Fruit fly (Drosophila melanogaster) whole organism, pupa: ENCODE measurements around the gene Adi1.

Experiments used
- CG10348 ChIP-seq: fragments of 200-800 bp; sonication (Bioruptor generic); IDR thresholded peaks from 2 replicates; pipeline ENCODE4 v1.3.6; 2022; ENCODE audit warnings: missing biosample characterization, missing genetic modification characterization
- CG12605 ChIP-seq: fragments of 200-800 bp; sonication (Bioruptor generic); IDR thresholded peaks from 2 replicates; pipeline ENCODE4 v1.3.6; 2022; ENCODE audit warnings: missing biosample characterization, missing genetic modification characterization
- CG13204 ChIP-seq: fragments of 200-800 bp; sonication (Bioruptor generic); optimal IDR thresholded peaks from 2 replicates; lab custom pipeline; 2018; ENCODE audit warnings: missing biosample characterization, mild to moderate bottlenecking, missing genetic modification characterization, moderate library complexity
- CG14655 ChIP-seq: fragments of 200-800 bp; sonication (Bioruptor generic); optimal IDR thresholded peaks from 3 replicates; lab custom pipeline; 2017; ENCODE audit warnings: mild to moderate bottlenecking, missing biosample characterization, missing genetic modification reagents, missing genetic modification characterization
- CG15710 ChIP-seq: fragments of 200-800 bp; sonication (Bioruptor generic); optimal IDR thresholded peaks from 2 replicates; lab custom pipeline; 2018; ENCODE audit warnings: missing biosample characterization, mild to moderate bottlenecking, missing genetic modification characterization, moderate library complexity
- CG17806 ChIP-seq: fragments of 200-800 bp; sonication (Bioruptor generic); optimal IDR thresholded peaks from 2 replicates; lab custom pipeline; 2018; ENCODE audit warnings: missing biosample characterization, mild to moderate bottlenecking, missing genetic modification characterization, moderate library complexity
- CG32121 ChIP-seq: fragments of 200-800 bp; sonication (Bioruptor generic); IDR thresholded peaks from 2 replicates; pipeline ENCODE4 v1.3.6; 2022; ENCODE audit warnings: missing biosample characterization, missing genetic modification characterization
- CG34367 ChIP-seq: fragments of 200-800 bp; sonication (Bioruptor generic); optimal IDR thresholded peaks from 2 replicates; lab custom pipeline; 2018; ENCODE audit warnings: missing biosample characterization, mild to moderate bottlenecking, missing genetic modification characterization
- CG4496 ChIP-seq: fragments of 200-800 bp; sonication (Bioruptor generic); IDR thresholded peaks from 3 replicates; pipeline ENCODE4 v1.3.6; 2022; ENCODE audit warnings: missing biosample characterization, missing genetic modification characterization
- CG8159 ChIP-seq: fragments of 200-800 bp; sonication (Bioruptor generic); optimal IDR thresholded peaks from 3 replicates; lab custom pipeline; 2018; ENCODE audit warnings: missing biosample characterization, mild to moderate bottlenecking, missing genetic modification characterization, moderate library complexity
- CG8301 ChIP-seq: fragments of 200-800 bp; sonication (Bioruptor generic); optimal IDR thresholded peaks from 2 replicates; lab custom pipeline; 2018; ENCODE audit warnings: missing biosample characterization, mild to moderate bottlenecking, missing genetic modification characterization
- CG9948 ChIP-seq: fragments of 200-800 bp; sonication (Bioruptor generic); optimal IDR thresholded peaks from 2 replicates; lab custom pipeline; 2018; ENCODE audit warnings: missing biosample characterization, mild to moderate bottlenecking, missing genetic modification characterization, moderate library complexity
- D1 ChIP-seq: fragments of 200-800 bp; sonication (Bioruptor generic); optimal IDR thresholded peaks from 2 replicates; lab custom pipeline; 2018; ENCODE audit warnings: missing biosample characterization, mild to moderate bottlenecking, missing genetic modification characterization, moderate library complexity
- EcR ChIP-seq: fragments of 200-800 bp; sonication (Bioruptor generic); optimal IDR thresholded peaks from 3 replicates; lab custom pipeline; 2019; ENCODE audit warnings: missing biosample characterization, missing genetic modification characterization, mild to moderate bottlenecking, moderate library complexity, missing genetic modification reagents
- Ets98B ChIP-seq: fragments of 200-800 bp; sonication (Bioruptor generic); IDR thresholded peaks from 2 replicates; pipeline ENCODE4 v1.3.6; 2022; ENCODE audit warnings: missing biosample characterization, missing genetic modification characterization
- Pif1A ChIP-seq: fragments of 200-800 bp; sonication (Bioruptor generic); optimal IDR thresholded peaks from 3 replicates; lab custom pipeline; 2016; ENCODE audit warnings: missing biosample characterization, missing genetic modification characterization
- Pif1B ChIP-seq: fragments of 200-800 bp; sonication (Bioruptor generic); optimal IDR thresholded peaks from 3 replicates; lab custom pipeline; 2016; ENCODE audit warnings: missing biosample characterization, missing genetic modification characterization
- Snoo ChIP-seq: fragments of 200-800 bp; sonication (Bioruptor generic); optimal IDR thresholded peaks from 3 replicates; lab custom pipeline; 2017; ENCODE audit warnings: missing biosample characterization, mild to moderate bottlenecking, missing genetic modification characterization, inconsistent platforms
- fd96Ca ChIP-seq: fragments of 200-800 bp; sonication (Bioruptor generic); IDR thresholded peaks from 3 replicates; pipeline ENCODE4 v1.3.6; 2022; ENCODE audit warnings: missing biosample characterization, missing genetic modification characterization
- gl ChIP-seq: fragments of 200-800 bp; sonication (Bioruptor generic); optimal IDR thresholded peaks from 2 replicates; lab custom pipeline; 2018; ENCODE audit warnings: missing biosample characterization, mild to moderate bottlenecking, missing genetic modification characterization
- rn ChIP-seq: fragments of 200-800 bp; sonication (Bioruptor generic); IDR thresholded peaks from 2 replicates; pipeline ENCODE4 v1.3.6; 2022; ENCODE audit warnings: missing biosample characterization, missing genetic modification characterization

Gene Adi1

dm6 chr3L:10679711-10680154, 16.6 kb downstream of the Adi1 start:
- no peak for TF ChIP-seq CG13204 (GFP tag; lab: Kevin White, UChicago)
- peak; percentile 22 for TF ChIP-seq CG9948 (tag; lab: Kevin White, UChicago)
- TF ChIP-seq Pif1B = no peak
- peak; percentile 51; the same call in 1 of the 2 replicates for TF ChIP-seq Ets98B (GFP tag; lab: Robert Waterston, UW)
- TF ChIP-seq CG12605 (GFP tag; lab: Robert Waterston, UW) = 0 out of 2 replicates have a peak, but pooled peaks have one; percentile 40
- peak; percentile 29 for TF ChIP-seq CG8159
- no peak for TF ChIP-seq gl (tag; lab: Kevin White, UChicago)
- TF ChIP-seq CG15710 (tag; lab: Kevin White, UChicago) = peak; percentile 6
- TF ChIP-seq CG4496 = peak; percentile 63; the same call in 2 of the 3 replicates
- TF ChIP-seq rn = no peak
- no peak for TF ChIP-seq CG10348
- TF ChIP-seq fd96Ca (GFP tag; lab: Robert Waterston, UW) = no peak
- peak; percentile 39 for TF ChIP-seq CG8301
- peak; percentile 46 for TF ChIP-seq EcR (GFP tag; lab: Kevin White, UChicago)
- peak; percentile 29 for TF ChIP-seq CG17806
- TF ChIP-seq CG34367 (tag; lab: Kevin White, UChicago) = no peak
- peak; percentile 36 for TF ChIP-seq Pif1A (GFP tag; lab: Kevin White, UChicago)
- peak; percentile 64 for TF ChIP-seq CG14655 (GFP tag; lab: Kevin White, UChicago)
- peak; percentile 69 for TF ChIP-seq CG32121 (GFP tag; lab: Robert Waterston, UW)

dm6 chr3L:10680177-10680576, 17.0 kb downstream of the Adi1 start:
- TF ChIP-seq EcR (GFP tag; lab: Kevin White, UChicago) = no peak
- TF ChIP-seq D1 = no peak
- no peak for TF ChIP-seq CG10348
- TF ChIP-seq CG17806 = no peak
- TF ChIP-seq CG12605 (GFP tag; lab: Robert Waterston, UW) = no peak

- TF ChIP-seq CG8159 = no peak
- TF ChIP-seq fd96Ca (GFP tag; lab: Robert Waterston, UW) = 0 out of 3 replicates have a peak, but pooled peaks have one; percentile 31
- TF ChIP-seq CG13204 (GFP tag; lab: Kevin White, UChicago) = peak; percentile 58
- no peak for TF ChIP-seq CG9948 (tag; lab: Kevin White, UChicago)
- TF ChIP-seq CG17806 = no peak
- TF ChIP-seq Ets98B (GFP tag; lab: Robert Waterston, UW) = peak; percentile 35; the same call in 1 of the 2 replicates
- no peak for TF ChIP-seq Pif1A (GFP tag; lab: Kevin White, UChicago)
- no peak for TF ChIP-seq CG10348
- no peak for TF ChIP-seq rn
- peak; percentile 47; the same call in 1 of the 2 replicates for TF ChIP-seq CG12605 (GFP tag; lab: Robert Waterston, UW)
- TF ChIP-seq CG34367 (tag; lab: Kevin White, UChicago) = no peak
- no peak for TF ChIP-seq gl (tag; lab: Kevin White, UChicago)
- TF ChIP-seq CG14655 (GFP tag; lab: Kevin White, UChicago) = no peak
- no peak for TF ChIP-seq CG15710 (tag; lab: Kevin White, UChicago)
- TF ChIP-seq D1 = no peak
- TF ChIP-seq CG8301 = no peak
- TF ChIP-seq Snoo (tag; lab: Kevin White, UChicago) = no peak
- TF ChIP-seq EcR (GFP tag; lab: Kevin White, UChicago) = peak; percentile 28
- peak; percentile 59; the same call in 1 of the 3 replicates for TF ChIP-seq CG4496
- TF ChIP-seq CG32121 (GFP tag; lab: Robert Waterston, UW) = peak; percentile 59; the same call in 1 of the 2 replicates
- no peak for TF ChIP-seq Pif1B
Measured at dm6 chr3L:10680728-10681306, 17.6 kb downstream of the Adi1 start.

- TF ChIP-seq CG9948 (tag; lab: Kevin White, UChicago) (no peak), CG34367 (tag; lab: Kevin White, UChicago) (no peak), Ets98B (GFP tag; lab: Robert Waterston, UW) (peak; percentile 59; the same call in 1 of the 2 replicates), CG8159 (peak; percentile 2), rn (no peak), Snoo (tag; lab: Kevin White, UChicago) (no peak), Pif1B (no peak), CG14655 (GFP tag; lab: Kevin White, UChicago) (no peak), D1 (no peak), CG32121 (GFP tag; lab: Robert Waterston, UW) (peak; percentile 44), CG17806 (no peak), CG12605 (GFP tag; lab: Robert Waterston, UW) (peak; percentile 62), Pif1A (GFP tag; lab: Kevin White, UChicago) (no peak), CG13204 (GFP tag; lab: Kevin White, UChicago) (peak; percentile 80), CG10348 (no peak), CG15710 (tag; lab: Kevin White, UChicago) (no peak), EcR (GFP tag; lab: Kevin White, UChicago) (peak; percentile 53), CG4496 (peak; percentile 65), gl (tag; lab: Kevin White, UChicago) (no peak), CG8301 (no peak), fd96Ca (GFP tag; lab: Robert Waterston, UW) (no peak; the same call in 2 of the 3 replicates)
Measured at dm6 chr3L:10681814-10682213, 18.6 kb downstream of the Adi1 start.

- TF ChIP-seq rn (peak; percentile 82), CG8159 (peak; percentile 97), CG8301 (peak; percentile 96), Pif1B (peak; percentile 89), CG15710 (tag; lab: Kevin White, UChicago) (peak; percentile 95), CG10348 (peak; percentile 89), CG4496 (peak; percentile 93), D1 (peak; percentile 96), CG32121 (GFP tag; lab: Robert Waterston, UW) (peak; percentile 97), EcR (GFP tag; lab: Kevin White, UChicago) (no peak), Ets98B (GFP tag; lab: Robert Waterston, UW) (peak; percentile 91), Pif1A (GFP tag; lab: Kevin White, UChicago) (peak; percentile 87), Snoo (tag; lab: Kevin White, UChicago) (peak; percentile 98), gl (tag; lab: Kevin White, UChicago) (peak; percentile 55), CG14655 (GFP tag; lab: Kevin White, UChicago) (peak; percentile 99), CG9948 (tag; lab: Kevin White, UChicago) (peak; percentile 96), CG34367 (tag; lab: Kevin White, UChicago) (peak; percentile 90), fd96Ca (GFP tag; lab: Robert Waterston, UW) (peak; percentile 91), CG17806 (peak; percentile 92), CG12605 (GFP tag; lab: Robert Waterston, UW) (peak; percentile 83), CG13204 (GFP tag; lab: Kevin White, UChicago) (peak; percentile 88)
Measured at dm6 chr3L:10682725-10683367, 19.7 kb downstream of the Adi1 start.
